Worm (Caenorhabditis elegans) whole organism, early embryonic: ENCODE data around the gene C43D7.7.

ENCODE experiments used
- ama-1 ChIP-seq: fragments of 150-350 bp; optimal IDR thresholded peaks from 2 replicates; lab custom pipeline; 2014
- ets-7 ChIP-seq: sonication (generic microtip); optimal IDR thresholded peaks from 2 replicates; lab custom pipeline; 2016; ENCODE audit warnings: missing genotype, missing genetic modification characterization, missing compliant biosample characterization
- hnd-1 ChIP-seq: sonication (generic microtip); optimal IDR thresholded peaks from 2 replicates; lab custom pipeline; 2016; ENCODE audit warnings: missing genetic modification characterization, missing compliant biosample characterization

DNA sequence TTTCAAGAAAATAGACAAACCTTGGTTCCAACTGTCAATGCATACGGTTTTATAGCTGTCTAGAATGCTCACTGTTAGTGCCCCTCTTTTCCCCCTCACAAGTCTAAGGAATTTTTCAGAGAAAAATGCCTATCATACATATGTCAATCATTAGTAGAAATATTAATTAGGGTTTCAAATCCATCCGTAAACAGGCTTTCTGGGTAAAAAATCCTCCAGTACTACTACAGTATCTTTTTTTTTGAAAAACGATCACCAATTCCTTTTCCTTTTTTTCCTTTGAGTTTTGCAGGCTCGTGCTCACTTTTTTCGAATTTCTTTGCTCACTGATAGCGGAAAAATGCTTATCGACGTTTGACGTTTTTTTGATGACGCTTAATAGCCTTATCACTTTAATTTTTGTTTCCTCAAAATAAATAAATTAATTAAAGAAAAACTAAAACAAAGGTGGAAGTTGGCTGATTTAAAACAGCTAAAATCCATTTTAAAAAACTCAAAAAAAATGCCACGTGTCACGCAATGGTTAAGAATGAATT is at the start of gene C43D7.7:
- TF ChIP-seq hnd-1 (tag; lab: Kevin White, UChicago) (no peak), ama-1 (lab: Kevin White, UChicago) (no peak), ets-7 (no peak)
